Fruit fly (Drosophila melanogaster): ENCODE measurements around the gene bond.
A peak's percentile ranks its signal among the peaks of the same experiment; 100 is the strongest.

DNA sequence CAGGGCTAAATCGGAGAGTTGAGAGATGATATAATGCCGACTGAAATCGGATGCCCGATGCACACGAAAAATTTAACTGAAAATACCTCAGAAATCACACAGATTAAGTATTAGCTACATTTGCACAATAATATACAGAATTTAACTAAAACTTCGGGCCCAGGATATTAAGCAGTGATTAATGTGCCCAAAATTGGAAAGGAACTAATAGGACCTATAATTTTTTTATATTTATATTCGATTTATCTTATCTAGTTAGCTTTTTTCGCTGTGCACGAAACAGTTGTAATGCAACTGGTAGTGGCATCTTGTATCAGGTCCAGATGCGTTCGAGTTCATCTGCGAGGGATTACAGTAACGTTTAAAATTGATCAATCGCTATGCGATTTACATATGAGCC, 11.6 kb upstream of the bond start:
- TF ChIP-seq Oaz (GFP tag; IDR thresholded peaks at IDR 0.05), result no peak
- no peak for TF ChIP-seq CG10274 (GFP tag; optimal IDR thresholded peaks at IDR 0.05)
- TF ChIP-seq CG33213 (GFP tag; optimal IDR thresholded peaks at IDR 0.05), result no peak
- TF ChIP-seq Hr51 (GFP tag; optimal IDR thresholded peaks at IDR 0.05), result peak in 1 of 2 experiments; percentile 50

Measured in whole organism, embryonic.